Worm (Caenorhabditis elegans) whole organism, mixed stage, embryonic: Measurements from ENCODE around the gene C33H5.1.

ENCODE experiments used
- blmp-1 ChIP-seq: fragments of 150-350 bp; optimal IDR thresholded peaks from 2 replicates; lab custom pipeline; 2014; ENCODE audit warnings: missing biosample characterization, missing genetic modification characterization
- elt-1 ChIP-seq: sonication (generic microtip); optimal IDR thresholded peaks from 2 replicates; lab custom pipeline; 2017; ENCODE audit warnings: missing genetic modification characterization, mild to moderate bottlenecking, missing compliant biosample characterization, antibody characterized with exemption, moderate library complexity, borderline replicate concordance; ENCODE audit not compliant: insufficient read depth
- lin-13 ChIP-seq: fragments of 150-350 bp; optimal IDR thresholded peaks from 2 replicates; lab custom pipeline; 2014; ENCODE audit warnings: missing biosample characterization, missing genetic modification characterization
- lsy-2 ChIP-seq: fragments of 150-350 bp; optimal IDR thresholded peaks from 2 replicates; lab custom pipeline; 2014; ENCODE audit warnings: missing biosample characterization, missing genetic modification characterization
- nhr-76 ChIP-seq: sonication (generic microtip); optimal IDR thresholded peaks from 2 replicates; lab custom pipeline; 2017; ENCODE audit warnings: missing biosample characterization, missing genetic modification characterization
- snpc-4 ChIP-seq: fragments of 150-350 bp; optimal IDR thresholded peaks from 2 replicates; lab custom pipeline; 2014; ENCODE audit warnings: missing biosample characterization, missing genetic modification characterization
- unc-39 ChIP-seq: fragments of 150-350 bp; optimal IDR thresholded peaks from 2 replicates; lab custom pipeline; 2014; ENCODE audit warnings: missing biosample characterization, missing genetic modification characterization
- unc-62 ChIP-seq: fragments of 150-350 bp; optimal IDR thresholded peaks from 2 replicates; lab custom pipeline; 2014; ENCODE audit warnings: missing biosample characterization, missing genetic modification reagents, missing genetic modification characterization
- zip-8 ChIP-seq: fragments of 150-350 bp; optimal IDR thresholded peaks from 2 replicates; lab custom pipeline; 2014; ENCODE audit warnings: missing biosample characterization, missing genetic modification characterization

DNA sequence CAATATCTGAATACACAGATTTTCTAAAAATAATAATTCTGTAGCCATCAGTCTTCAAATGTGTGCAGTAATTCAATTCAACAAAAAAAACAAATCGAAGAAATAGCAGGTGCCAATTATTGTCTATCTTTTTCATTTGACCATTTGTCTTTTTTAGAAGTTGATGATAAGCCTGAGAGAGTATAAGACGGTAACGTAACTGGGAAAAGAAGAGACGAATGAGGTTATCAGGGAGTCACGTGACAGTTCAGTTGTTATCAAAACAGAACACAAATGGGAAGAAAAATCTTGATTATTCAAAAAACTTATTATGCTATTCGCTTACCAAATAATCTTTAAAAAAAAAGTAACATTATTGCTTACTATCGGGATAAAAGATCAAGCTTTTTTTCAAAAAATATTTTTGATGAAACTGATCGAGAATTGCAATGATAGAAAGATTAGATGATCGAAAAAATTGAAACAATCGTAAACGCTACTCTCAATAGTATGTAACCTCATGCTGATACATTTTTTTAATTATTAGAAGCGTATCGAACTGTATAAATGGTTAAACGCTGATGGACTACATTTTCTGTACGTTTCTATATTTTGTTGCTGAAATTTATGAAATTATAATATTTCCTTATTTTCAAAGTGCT is 35.7 kb downstream of the C33H5.1 start:
- TF ChIP-seq unc-39 (tag; lab: Kevin White, UChicago) (no peak), unc-62 (no peak), lin-13 (tag; lab: Kevin White, UChicago) (no peak), blmp-1 (no peak), lsy-2 (tag; lab: Kevin White, UChicago) (no peak), elt-1 (tag; lab: Kevin White, UChicago) (no peak), snpc-4 (tag; lab: Kevin White, UChicago) (no peak), zip-8 (no peak), nhr-76 (tag; lab: Kevin White, UChicago) (no peak)
